Fruit fly (Drosophila melanogaster) whole organism, wandering third instar larva: ENCODE measurements around the gene ais.

ENCODE experiments used
- Abd-B ChIP-seq: fragments of >200 bp; optimal IDR thresholded peaks from 2 replicates; lab custom pipeline; 2017; ENCODE audit warnings: missing biosample characterization, missing genetic modification characterization
- CG32264 ChIP-seq: fragments of 200-800 bp; sonication (Bioruptor generic); optimal IDR thresholded peaks from 2 replicates; lab custom pipeline; 2016; ENCODE audit warnings: missing biosample characterization, missing genetic modification characterization
- CG9705 ChIP-seq: fragments of 200-800 bp; sonication (Bioruptor generic); optimal IDR thresholded peaks from 2 replicates; lab custom pipeline; 2018; ENCODE audit warnings: missing biosample characterization, mild to moderate bottlenecking, missing genetic modification characterization
- Dfd ChIP-seq: fragments of >200 bp; optimal IDR thresholded peaks from 2 replicates; lab custom pipeline; 2017; ENCODE audit warnings: missing biosample characterization, missing genetic modification characterization
- Dif ChIP-seq: fragments of 200-275, 200-300 bp; sonication (Bioruptor generic); optimal IDR thresholded peaks from 2 replicates; lab custom pipeline; 2018; ENCODE audit warnings: missing biosample characterization, missing genetic modification characterization; ENCODE audit not compliant: partially characterized antibody
- GATAd ChIP-seq: sonication (Bioruptor generic); optimal IDR thresholded peaks from 2 replicates; lab custom pipeline; 2016; ENCODE audit warnings: missing biosample characterization, missing genetic modification characterization
- HLH106 ChIP-seq: fragments of 200-800 bp; optimal IDR thresholded peaks from 3 replicates; lab custom pipeline; 2019; ENCODE audit warnings: missing biosample characterization, mild to moderate bottlenecking, missing genetic modification characterization, moderate library complexity
- Hnf4 ChIP-seq: fragments of 200-800 bp; sonication (Bioruptor generic); optimal IDR thresholded peaks from 2 replicates; lab custom pipeline; 2016; ENCODE audit warnings: missing biosample characterization, mild to moderate bottlenecking, missing genetic modification characterization
- Hr83 ChIP-seq: fragments of 200-300 bp; sonication (Bioruptor generic); optimal IDR thresholded peaks from 2 replicates; lab custom pipeline; 2016; ENCODE audit warnings: missing biosample characterization, mild to moderate bottlenecking, missing genetic modification characterization, moderate library complexity; ENCODE audit not compliant: poor library complexity, severe bottlenecking
- Jra ChIP-seq: sonication (Bioruptor generic); optimal IDR thresholded peaks from 2 replicates; lab custom pipeline; 2016; ENCODE audit warnings: missing biosample characterization, missing genetic modification characterization
- Mio ChIP-seq: sonication (Bioruptor generic); optimal IDR thresholded peaks from 2 replicates; lab custom pipeline; 2016; ENCODE audit warnings: missing biosample characterization, missing genetic modification characterization
- Myc ChIP-seq: fragments of >200 bp; optimal IDR thresholded peaks from 2 replicates; lab custom pipeline; 2017
- N ChIP-seq: fragments of >200 bp; optimal IDR thresholded peaks from 2 replicates; lab custom pipeline; 2018; ENCODE audit warnings: missing biosample characterization, missing external identifiers, missing genetic modification characterization
- OdsH ChIP-seq: fragments of 200-800 bp; sonication (Bioruptor generic); optimal IDR thresholded peaks from 2 replicates; lab custom pipeline; 2016; ENCODE audit warnings: missing biosample characterization, mild to moderate bottlenecking, missing genetic modification characterization
- Rel ChIP-seq, 2 experiments: fragments of 200-800 bp; sonication (Bioruptor generic) in 1 of 2; optimal IDR thresholded peaks; 2 replicates in 1 of 2; 3 replicates in 1 of 2; lab custom pipeline; 2016 to 2019; ENCODE audit warnings: mild to moderate bottlenecking in 2 of 2, missing biosample characterization in 2 of 2, missing genetic modification characterization in 2 of 2, moderate library complexity in 1 of 2
- Sp1 ChIP-seq: fragments of 200-800 bp; sonication (Bioruptor generic); optimal IDR thresholded peaks from 3 replicates; lab custom pipeline; 2019; ENCODE audit warnings: missing biosample characterization, mild to moderate bottlenecking, missing genetic modification characterization, moderate library complexity
- Vsx2 ChIP-seq: fragments of 200-300, 225-300 bp; sonication (Bioruptor generic); optimal IDR thresholded peaks from 2 replicates; lab custom pipeline; 2018; ENCODE audit warnings: missing biosample characterization, missing genetic modification characterization; ENCODE audit not compliant: partially characterized antibody
- br ChIP-seq: fragments of 200-800 bp; sonication (Bioruptor generic); optimal IDR thresholded peaks from 2 replicates; lab custom pipeline; 2016; ENCODE audit warnings: missing biosample characterization, missing genetic modification characterization
- brk ChIP-seq: fragments of 200-800 bp; sonication (Bioruptor generic); optimal IDR thresholded peaks from 2 replicates; lab custom pipeline; 2016; ENCODE audit warnings: missing biosample characterization, mild to moderate bottlenecking, missing genetic modification characterization
- dl ChIP-seq, 2 experiments: fragments of 175-275, 200-275 bp in 1 of 2; fragments of 200-275 bp in 1 of 2; sonication (Bioruptor generic); optimal IDR thresholded peaks; lab custom pipeline; 2018; ENCODE audit warnings: mild to moderate bottlenecking in 2 of 2, missing biosample characterization in 2 of 2, missing genetic modification characterization in 2 of 2, moderate library complexity in 2 of 2; ENCODE audit not compliant: partially characterized antibody in 2 of 2, insufficient read depth in 1 of 2
- dmrt93B ChIP-seq: fragments of 200-800 bp; sonication (Bioruptor generic); optimal IDR thresholded peaks from 2 replicates; lab custom pipeline; 2018; ENCODE audit warnings: missing biosample characterization, mild to moderate bottlenecking, missing genetic modification characterization
- ey ChIP-seq: fragments of 200-800 bp; sonication (Bioruptor generic); optimal IDR thresholded peaks from 2 replicates; lab custom pipeline; 2016; ENCODE audit warnings: missing biosample characterization, missing genetic modification characterization
- foxo ChIP-seq, 2 experiments: fragments of 200-800 bp; sonication (Bioruptor generic); optimal IDR thresholded peaks; 2 replicates in 1 of 2; 3 replicates in 1 of 2; lab custom pipeline; 2016 to 2017; ENCODE audit warnings: missing biosample characterization in 2 of 2, missing genetic modification characterization in 2 of 2
- fru ChIP-seq: fragments of 200-800 bp; sonication (Bioruptor generic); optimal IDR thresholded peaks from 3 replicates; lab custom pipeline; 2016; ENCODE audit warnings: missing biosample characterization, mild to moderate bottlenecking, missing genetic modification characterization
- h ChIP-seq: fragments of 200-800 bp; sonication (Bioruptor generic); optimal IDR thresholded peaks from 3 replicates; lab custom pipeline; 2016; ENCODE audit warnings: missing biosample characterization, mild to moderate bottlenecking, missing genetic modification characterization
- jim ChIP-seq: fragments of 175-275, 200-325 bp; sonication (Bioruptor generic); optimal IDR thresholded peaks from 2 replicates; lab custom pipeline; 2016; ENCODE audit warnings: missing biosample characterization, mild to moderate bottlenecking, missing genetic modification characterization
- pan ChIP-seq: fragments of >200 bp; optimal IDR thresholded peaks from 2 replicates; lab custom pipeline; 2017
- psq ChIP-seq: fragments of 200-800 bp; sonication (Bioruptor generic); optimal IDR thresholded peaks from 3 replicates; lab custom pipeline; 2017; ENCODE audit warnings: missing biosample characterization, mild to moderate bottlenecking, missing genetic modification characterization, moderate library complexity
- rgr ChIP-seq: fragments of 200-800 bp; sonication (Bioruptor generic); optimal IDR thresholded peaks from 3 replicates; lab custom pipeline; 2016; ENCODE audit warnings: missing biosample characterization, mild to moderate bottlenecking, missing genetic modification characterization
- sv ChIP-seq: fragments of 200-800 bp; sonication (Bioruptor generic); optimal IDR thresholded peaks from 3 replicates; lab custom pipeline; 2016; ENCODE audit warnings: missing biosample characterization, missing genetic modification characterization
- tai ChIP-seq: sonication (Bioruptor generic); optimal IDR thresholded peaks from 2 replicates; lab custom pipeline; 2016; ENCODE audit warnings: missing biosample characterization, missing genetic modification characterization
- woc ChIP-seq: sonication (Bioruptor generic); optimal IDR thresholded peaks from 2 replicates; lab custom pipeline; 2016; ENCODE audit warnings: missing biosample characterization, mild to moderate bottlenecking, missing genetic modification characterization

ais gene

dm6 chr3L:17759072-17759747 lies 45.3 kb downstream of the ais start, which contains the start of gene CG32181:
Gene CG32181 (plus strand): TSS chr3L:17759697.
- TF ChIP-seq dl (GFP tag; optimal IDR thresholded peaks at IDR 0.05; lab: Kevin White, UChicago; ENCODE audit: insufficient read depth in 1 of 2, partially characterized antibody in 2 of 2): no peak
- no peak for TF ChIP-seq Hnf4
- TF ChIP-seq CG9705: no peak
- no peak for TF ChIP-seq dmrt93B
- TF ChIP-seq Hr83 (GFP tag; lab: Kevin White, UChicago): no peak
- no peak for TF ChIP-seq Sp1
- no peak for TF ChIP-seq brk
- no peak for TF ChIP-seq Vsx2 (GFP tag; lab: Kevin White, UChicago)
- TF ChIP-seq ey (GFP tag; lab: Kevin White, UChicago): no peak
- no peak for TF ChIP-seq rgr
- TF ChIP-seq pan: no peak
- no peak for TF ChIP-seq GATAd (GFP tag; lab: Kevin White, UChicago)
- TF ChIP-seq Myc: no peak

- no peak for TF ChIP-seq Rel (GFP tag; optimal IDR thresholded peaks at IDR 0.05; lab: Kevin White, UChicago)
- no peak for TF ChIP-seq Rel (tag; optimal IDR thresholded peaks at IDR 0.05; lab: Kevin White, UChicago)
- TF ChIP-seq dl (GFP tag; optimal IDR thresholded peaks at IDR 0.05; lab: Kevin White, UChicago; ENCODE audit: insufficient read depth in 1 of 2, partially characterized antibody in 2 of 2): no peak
- TF ChIP-seq Myc: no peak
- no peak for TF ChIP-seq jim (GFP tag; lab: Kevin White, UChicago)
- TF ChIP-seq Abd-B (GFP tag; lab: Kevin White, UChicago): no peak
- no peak for TF ChIP-seq OdsH
- TF ChIP-seq CG32264 (GFP tag; lab: Kevin White, UChicago): no peak
- no peak for TF ChIP-seq Jra (GFP tag; lab: Kevin White, UChicago)
- no peak for TF ChIP-seq Hr83 (GFP tag; lab: Kevin White, UChicago)
- TF ChIP-seq, all 38 proteins: peak for 0
Measured at dm6 chr3L:17758084-17758211, 46.6 kb downstream of the ais start, which contains the start of gene CG32182. Gene CG32182 (plus strand): TSS chr3L:17758112.

DNA sequence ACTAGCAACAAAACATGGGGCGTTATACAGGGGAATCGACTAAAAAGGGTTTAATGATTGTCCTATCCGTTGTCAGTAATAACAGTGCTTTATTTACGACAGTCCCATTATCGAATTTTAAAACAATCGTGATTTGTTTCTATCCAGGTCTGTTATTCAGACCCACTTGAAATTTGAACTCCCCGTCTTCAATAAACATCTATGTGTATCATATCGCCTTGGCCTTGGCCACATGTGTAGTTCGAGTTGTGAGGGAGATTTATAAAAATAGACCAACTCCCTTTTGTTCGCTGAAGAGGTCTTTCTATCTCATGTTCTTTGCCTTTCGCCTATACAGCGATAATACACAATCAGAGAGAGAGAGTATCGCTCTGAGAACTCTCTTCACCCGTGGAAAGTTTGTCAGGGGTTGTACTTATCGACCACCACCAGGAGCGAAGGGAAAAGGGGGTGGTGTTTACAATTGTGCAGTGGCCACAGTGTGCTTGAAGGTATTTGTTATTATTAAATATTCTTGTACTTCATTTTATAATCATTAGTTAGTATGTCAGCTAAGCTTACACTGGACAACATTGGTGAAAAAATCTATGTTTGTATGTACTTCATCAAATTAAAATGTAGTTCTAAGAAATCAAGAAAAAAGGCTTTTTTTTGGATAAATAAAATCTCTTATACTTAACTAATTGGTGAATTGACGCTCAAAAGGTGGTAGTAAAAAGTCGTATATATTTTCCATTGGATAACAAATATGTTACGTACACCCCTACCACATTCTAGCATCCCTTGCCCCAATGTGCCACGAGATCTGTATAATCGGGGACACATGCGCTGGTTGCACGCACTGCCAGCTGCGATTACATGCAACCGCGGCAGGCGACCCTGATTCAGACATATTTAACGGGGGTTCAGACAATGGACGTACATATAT lies 47.1 kb downstream of the ais start:
- TF ChIP-seq h (peak; percentile 73), OdsH (peak; percentile 71), fru (GFP tag; lab: Kevin White, UChicago) (peak; percentile 77), HLH106 (tag; lab: Kevin White, UChicago) (peak; percentile 67), Hnf4 (peak; percentile 16), Vsx2 (GFP tag; lab: Kevin White, UChicago) (no peak), jim (GFP tag; lab: Kevin White, UChicago) (no peak), N (GFP tag; lab: Kevin White, UChicago) (no peak), psq (GFP tag; lab: Kevin White, UChicago) (peak; percentile 50), br (GFP tag; lab: Kevin White, UChicago) (peak; percentile 56), CG9705 (peak; percentile 27), Rel (GFP tag; optimal IDR thresholded peaks at IDR 0.05; lab: Kevin White, UChicago) (no peak), Rel (tag; optimal IDR thresholded peaks at IDR 0.05; lab: Kevin White, UChicago) (no peak), CG32264 (GFP tag; lab: Kevin White, UChicago) (peak; percentile 3), woc (GFP tag; lab: Kevin White, UChicago) (peak; percentile 65), Mio (GFP tag; lab: Kevin White, UChicago) (no peak), Abd-B (GFP tag; lab: Kevin White, UChicago) (no peak), Dfd (GFP tag; lab: Kevin White, UChicago) (no peak), foxo (GFP tag; optimal IDR thresholded peaks at IDR 0.05; lab: Kevin White, UChicago) (peak in 1 of 2 experiments; percentile 76), rgr (peak; percentile 55), GATAd (GFP tag; lab: Kevin White, UChicago) (no peak), Sp1 (peak; percentile 67), Dif (GFP tag; lab: Kevin White, UChicago) (peak; percentile 43), dl (GFP tag; optimal IDR thresholded peaks at IDR 0.05; lab: Kevin White, UChicago; ENCODE audit: insufficient read depth in 1 of 2, partially characterized antibody in 2 of 2) (peak in 1 of 2 experiments; percentile 53), tai (GFP tag; lab: Kevin White, UChicago) (no peak), sv (peak; percentile 34), dmrt93B (peak; percentile 57), ey (GFP tag; lab: Kevin White, UChicago) (peak; percentile 45)
